Worm (Caenorhabditis elegans): Measurements from ENCODE around the gene R74.7.

DNA sequence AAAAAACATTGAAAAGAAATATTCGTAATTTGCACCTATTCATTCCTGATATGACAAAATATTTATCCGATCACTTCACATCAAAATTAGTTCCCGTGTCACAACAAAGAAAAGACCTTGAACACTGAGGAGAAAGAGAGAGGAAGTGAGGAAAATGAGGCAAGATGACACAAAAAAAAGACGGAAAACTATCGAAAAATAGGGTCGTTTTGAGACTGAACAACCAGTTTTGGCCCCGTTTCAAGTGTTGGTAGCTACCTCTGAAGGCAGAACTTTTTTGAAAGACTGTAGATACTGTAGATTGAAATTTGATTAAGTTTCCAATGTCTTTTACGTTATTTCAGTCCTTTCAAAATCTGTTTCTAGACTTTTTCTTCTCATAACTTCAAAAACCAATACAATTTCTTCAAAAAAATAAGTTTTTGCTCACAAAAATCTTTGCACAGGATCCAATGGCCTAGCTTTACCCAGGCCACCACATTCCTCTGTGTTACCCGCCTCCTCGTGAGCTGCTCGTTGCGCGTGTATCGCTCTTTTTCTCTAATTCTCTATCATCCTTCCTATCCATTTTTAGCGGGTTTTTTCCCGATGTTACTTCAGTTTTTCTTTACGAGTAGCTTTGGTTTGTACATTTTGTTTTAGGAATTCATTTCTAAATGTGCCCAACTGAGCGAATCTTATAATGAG, 7.8 kb upstream of the R74.7 start:
- TF ChIP-seq him-1 (tag; optimal IDR thresholded peaks at IDR 0.05) (no peak), dao-5 (tag; optimal IDR thresholded peaks at IDR 0.05) (no peak), W03F9.2 (tag; optimal IDR thresholded peaks at IDR 0.05) (peak; percentile 7)
